Worm (Caenorhabditis elegans): ENCODE results near the gene gbas-1.

DNA sequence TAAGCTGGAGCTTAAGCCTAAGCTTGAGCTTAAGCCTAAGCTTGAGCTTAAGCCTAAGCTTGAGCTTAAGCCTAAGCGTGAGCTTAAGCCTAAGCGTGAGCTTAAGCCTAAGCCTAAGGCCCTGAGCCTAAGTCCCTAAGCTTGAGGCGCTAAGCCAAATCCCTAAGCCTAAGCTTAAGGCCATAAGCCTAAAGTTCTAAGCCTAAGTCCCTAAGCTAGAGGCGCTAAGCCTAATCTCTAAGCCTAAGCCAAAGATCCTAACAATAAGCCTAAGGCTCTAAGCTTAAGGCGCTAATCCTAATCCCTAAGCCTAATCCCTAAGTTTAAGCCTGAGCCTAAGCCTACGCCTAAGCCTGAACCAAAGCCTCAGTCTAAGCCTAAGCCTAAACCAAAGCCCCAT is 21.0 kb downstream of the gbas-1 start:
- TF ChIP-seq hlh-11 (tag; optimal IDR thresholded peaks at IDR 0.05) (no peak), nhr-77 (tag; optimal IDR thresholded peaks at IDR 0.05) (no peak), skn-1 (tag; optimal IDR thresholded peaks at IDR 0.05) (no peak), fkh-10 (GFP tag; optimal IDR thresholded peaks at IDR 0.05) (no peak), mep-1 (tag; optimal IDR thresholded peaks at IDR 0.05) (no peak), pha-4 (GFP tag; IDR thresholded peaks at IDR 0.05) (no peak), pha-4 (tag; optimal IDR thresholded peaks at IDR 0.05) (no peak), Y5F2A.4 (GFP tag; optimal IDR thresholded peaks at IDR 0.05) (no peak), nhr-76 (tag; optimal IDR thresholded peaks at IDR 0.05) (no peak)
